Worm (Caenorhabditis elegans) whole organism, mixed stage, embryonic: Measurements from ENCODE around the gene srh-209.

Experiments used
- cnd-1 ChIP-seq: fragments of 200-800 bp; sonication (Bioruptor generic); optimal IDR thresholded peaks from 2 replicates; lab custom pipeline; 2018; ENCODE audit warnings: mild to moderate bottlenecking, missing genetic modification characterization, missing compliant biosample characterization
- flh-1 ChIP-seq: fragments of 200-800 bp; sonication (Bioruptor generic); optimal IDR thresholded peaks from 2 replicates; lab custom pipeline; 2018; ENCODE audit warnings: mild to moderate bottlenecking, missing genetic modification characterization, moderate library complexity, missing compliant biosample characterization
- lin-13 ChIP-seq: fragments of 150-350 bp; optimal IDR thresholded peaks from 2 replicates; lab custom pipeline; 2014; ENCODE audit warnings: missing biosample characterization, missing genetic modification characterization
- lsy-2 ChIP-seq: fragments of 150-350 bp; optimal IDR thresholded peaks from 2 replicates; lab custom pipeline; 2014; ENCODE audit warnings: missing biosample characterization, missing genetic modification characterization
- mab-5 ChIP-seq: fragments of 150-350 bp; optimal IDR thresholded peaks from 2 replicates; lab custom pipeline; 2014; ENCODE audit warnings: missing biosample characterization, missing genetic modification characterization
- nhr-237 ChIP-seq: fragments of 150-350 bp; optimal IDR thresholded peaks from 2 replicates; lab custom pipeline; 2014; ENCODE audit warnings: missing biosample characterization, missing genetic modification characterization
- unc-62 ChIP-seq: fragments of 150-350 bp; optimal IDR thresholded peaks from 2 replicates; lab custom pipeline; 2014; ENCODE audit warnings: missing biosample characterization, missing genetic modification reagents, missing genetic modification characterization

DNA sequence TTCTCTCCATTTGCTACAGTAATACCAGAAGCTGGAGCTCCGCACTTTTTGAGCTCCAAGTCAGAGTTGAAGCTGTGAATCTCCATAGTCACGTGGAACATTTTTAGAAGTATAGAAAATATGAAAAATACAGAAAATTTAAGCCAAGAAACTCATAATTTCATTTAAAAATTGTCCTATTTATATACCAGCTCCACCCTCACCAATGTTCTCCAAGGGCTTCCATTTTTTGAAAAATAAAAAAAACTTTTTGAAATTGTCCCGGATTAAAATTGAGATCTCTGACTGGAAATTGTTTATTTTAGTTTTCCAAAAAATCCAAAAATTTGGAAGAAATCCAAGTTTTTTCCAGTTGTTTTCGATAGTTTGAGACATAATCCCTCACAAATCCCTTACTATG, 44.8 kb downstream of the srh-209 start, which contains the start of gene C08E8.5:
- TF ChIP-seq lsy-2 (no peak), flh-1 (GFP tag; lab: Kevin White, UChicago) (no peak), mab-5 (tag; lab: Kevin White, UChicago) (no peak), cnd-1 (no peak), lin-13 (no peak), nhr-237 (no peak), unc-62 (GFP tag; lab: Kevin White, UChicago) (no peak)
